Fruit fly (Drosophila melanogaster) whole organism, embryonic: Measurements from ENCODE around the gene IntS10.

Source experiments
- Bdp1 ChIP-seq: fragments of 200-800 bp; sonication (Bioruptor generic); optimal IDR thresholded peaks from 3 replicates; lab custom pipeline; 2016; ENCODE audit warnings: missing biosample characterization, missing genetic modification characterization
- BtbVII ChIP-seq: fragments of 200-800 bp; sonication (Bioruptor generic); optimal IDR thresholded peaks from 3 replicates; lab custom pipeline; 2017; ENCODE audit warnings: missing biosample characterization, mild to moderate bottlenecking, missing genetic modification characterization
- CG10209 ChIP-seq: fragments of 200-800 bp; sonication (Bioruptor generic); optimal IDR thresholded peaks from 3 replicates; lab custom pipeline; 2017; ENCODE audit warnings: missing biosample characterization, mild to moderate bottlenecking, missing genetic modification characterization, missing genetic modification reagents
- CG1024 ChIP-seq: fragments of 200-800 bp; sonication (Bioruptor generic); IDR thresholded peaks from 2 replicates; pipeline ENCODE4 v1.3.6; 2022; ENCODE audit warnings: missing biosample characterization, missing genetic modification characterization
- CG10366 ChIP-seq: fragments of 200-800 bp; sonication (Bioruptor generic); IDR thresholded peaks from 2 replicates; pipeline ENCODE4 v1.3.6; 2022; ENCODE audit warnings: missing biosample characterization, missing genetic modification characterization
- CG10979 ChIP-seq: fragments of 200-800 bp; sonication (Bioruptor generic); optimal IDR thresholded peaks from 2 replicates; lab custom pipeline; 2018; ENCODE audit warnings: missing biosample characterization, mild to moderate bottlenecking, missing genetic modification characterization, moderate library complexity
- CG12391 ChIP-seq: fragments of 200-800 bp; sonication (Bioruptor generic); optimal IDR thresholded peaks from 3 replicates; lab custom pipeline; 2018; ENCODE audit warnings: missing biosample characterization, mild to moderate bottlenecking, missing genetic modification characterization, moderate library complexity
- CG12659 ChIP-seq: fragments of 200-800 bp; sonication (Bioruptor generic); optimal IDR thresholded peaks from 3 replicates; lab custom pipeline; 2017; ENCODE audit warnings: mild to moderate bottlenecking, missing biosample characterization, missing genetic modification reagents, missing genetic modification characterization
- CG15269 ChIP-seq: fragments of 200-800 bp; sonication (Bioruptor generic); optimal IDR thresholded peaks from 2 replicates; lab custom pipeline; 2018; ENCODE audit warnings: missing biosample characterization, mild to moderate bottlenecking, missing genetic modification characterization, moderate library complexity
- CG30403 ChIP-seq: fragments of 200-800 bp; sonication (Bioruptor generic); optimal IDR thresholded peaks from 3 replicates; lab custom pipeline; 2016; ENCODE audit warnings: missing biosample characterization, missing genetic modification characterization
- CG31388 ChIP-seq: fragments of 200-800 bp; sonication (Bioruptor generic); optimal IDR thresholded peaks from 2 replicates; lab custom pipeline; 2016; ENCODE audit warnings: missing biosample characterization, missing genetic modification characterization
- CG32772 ChIP-seq: fragments of 200-800 bp; sonication (Bioruptor generic); IDR thresholded peaks from 2 replicates; pipeline ENCODE4 v1.3.6; 2022; ENCODE audit warnings: missing biosample characterization, missing genetic modification characterization
- CG4360 ChIP-seq: fragments of 200-800 bp; sonication (Bioruptor generic); IDR thresholded peaks from 2 replicates; pipeline ENCODE4 v1.3.6; 2022; ENCODE audit warnings: missing biosample characterization, missing genetic modification characterization
- CG4854 ChIP-seq: fragments of 200-800 bp; sonication (Bioruptor generic); optimal IDR thresholded peaks from 2 replicates; lab custom pipeline; 2016; ENCODE audit warnings: missing biosample characterization, missing genetic modification characterization, inconsistent platforms
- CG6654 ChIP-seq: fragments of 200-800 bp; sonication (Bioruptor generic); optimal IDR thresholded peaks from 2 replicates; lab custom pipeline; 2017; ENCODE audit warnings: missing biosample characterization, mild to moderate bottlenecking, missing genetic modification characterization
- CG6683 ChIP-seq: fragments of 200-800 bp; sonication (Bioruptor generic); optimal IDR thresholded peaks from 2 replicates; lab custom pipeline; 2017; ENCODE audit warnings: missing biosample characterization, mild to moderate bottlenecking, missing genetic modification characterization, missing genetic modification reagents
- CG7271 ChIP-seq: fragments of 200-800 bp; sonication (Bioruptor generic); optimal IDR thresholded peaks from 2 replicates; lab custom pipeline; 2018; ENCODE audit warnings: missing biosample characterization, mild to moderate bottlenecking, missing genetic modification characterization, moderate library complexity
- CG7745 ChIP-seq: fragments of 200-800 bp; sonication (Bioruptor generic); optimal IDR thresholded peaks from 2 replicates; lab custom pipeline; 2018; ENCODE audit warnings: missing biosample characterization, mild to moderate bottlenecking, missing genetic modification characterization, moderate library complexity
- CG7786 ChIP-seq: fragments of 200-800 bp; sonication (Bioruptor generic); optimal IDR thresholded peaks from 2 replicates; lab custom pipeline; 2016; ENCODE audit warnings: missing biosample characterization, missing genetic modification characterization
- CG7987 ChIP-seq: fragments of 200-800 bp; sonication (Bioruptor generic); optimal IDR thresholded peaks from 2 replicates; lab custom pipeline; 2018; ENCODE audit warnings: missing biosample characterization, mild to moderate bottlenecking, missing genetic modification characterization, moderate library complexity
- CG8359 ChIP-seq: fragments of 200-800 bp; sonication (Bioruptor generic); optimal IDR thresholded peaks from 2 replicates; lab custom pipeline; 2017; ENCODE audit warnings: missing biosample characterization, mild to moderate bottlenecking, missing genetic modification characterization, borderline replicate concordance
- Chrac-16 ChIP-seq: fragments of 200-800 bp; sonication (Bioruptor generic); optimal IDR thresholded peaks from 3 replicates; lab custom pipeline; 2016; ENCODE audit warnings: missing biosample characterization, missing genetic modification characterization
- CrebB ChIP-seq: fragments of 200-800 bp; sonication (Bioruptor generic); optimal IDR thresholded peaks from 3 replicates; lab custom pipeline; 2018; ENCODE audit warnings: missing biosample characterization, mild to moderate bottlenecking, missing genetic modification characterization
- Gsc ChIP-seq: fragments of 200-800 bp; sonication (Bioruptor generic); IDR thresholded peaks from 2 replicates; pipeline ENCODE4 v1.3.6; 2022; ENCODE audit warnings: missing biosample characterization, missing genetic modification characterization
- HHEX ChIP-seq: fragments of 200-800 bp; sonication (Bioruptor generic); optimal IDR thresholded peaks from 3 replicates; lab custom pipeline; 2017; ENCODE audit warnings: missing biosample characterization, mild to moderate bottlenecking, missing genetic modification characterization, missing genetic modification reagents
- HLH4C ChIP-seq: fragments of 200-800 bp; sonication (Bioruptor generic); IDR thresholded peaks from 3 replicates; pipeline ENCODE4 v1.3.6; 2022; ENCODE audit warnings: missing biosample characterization, missing genetic modification characterization; ENCODE audit not compliant: partially characterized antibody
- NfI ChIP-seq: fragments of 200-800 bp; sonication (Bioruptor generic); optimal IDR thresholded peaks from 3 replicates; lab custom pipeline; 2018; ENCODE audit warnings: missing biosample characterization, mild to moderate bottlenecking, missing genetic modification characterization, moderate library complexity
- Pdp1 ChIP-seq, 2 experiments: fragments of 200-800 bp; sonication (Bioruptor generic); optimal IDR thresholded peaks; 3 replicates each; lab custom pipeline; 2016; ENCODE audit warnings: missing biosample characterization in 2 of 2, missing genetic modification characterization in 2 of 2, mild to moderate bottlenecking in 1 of 2, moderate library complexity in 1 of 2
- Usf ChIP-seq: fragments of 200-800 bp; sonication (Bioruptor generic); optimal IDR thresholded peaks from 2 replicates; lab custom pipeline; 2017; ENCODE audit warnings: missing genotype, missing biosample characterization, missing genetic modification characterization
- ab ChIP-seq: fragments of 200-800 bp; sonication (Bioruptor generic); optimal IDR thresholded peaks from 2 replicates; lab custom pipeline; 2016; ENCODE audit warnings: missing biosample characterization, missing genetic modification characterization
- bowl ChIP-seq: fragments of 200-800 bp; sonication (Bioruptor generic); IDR thresholded peaks from 2 replicates; pipeline ENCODE4 v1.3.6; 2022; ENCODE audit warnings: missing biosample characterization, missing genetic modification characterization
- cad ChIP-seq: fragments of >200 bp; optimal IDR thresholded peaks from 2 replicates; lab custom pipeline; 2017; ENCODE audit warnings: missing biosample characterization, missing genetic modification characterization
- dan ChIP-seq: fragments of 200-800 bp; sonication (Bioruptor generic); IDR thresholded peaks from 2 replicates; pipeline ENCODE4 v1.3.6; 2022; ENCODE audit warnings: missing biosample characterization, missing genetic modification characterization
- dati ChIP-seq: fragments of 200-800 bp; sonication (Bioruptor generic); IDR thresholded peaks from 2 replicates; pipeline ENCODE4 v1.3.6; 2022; ENCODE audit warnings: missing biosample characterization, missing genetic modification characterization
- ewg ChIP-seq: fragments of 200-800 bp; sonication (Bioruptor generic); optimal IDR thresholded peaks from 3 replicates; lab custom pipeline; 2017; ENCODE audit warnings: mild to moderate bottlenecking, missing biosample characterization, missing genetic modification reagents, missing genetic modification characterization
- fd102C ChIP-seq: fragments of 200-800 bp; sonication (Bioruptor generic); optimal IDR thresholded peaks from 2 replicates; lab custom pipeline; 2018; ENCODE audit warnings: missing biosample characterization, mild to moderate bottlenecking, missing genetic modification characterization, moderate library complexity
- fd3F ChIP-seq: fragments of 200-800 bp; sonication (Bioruptor generic); optimal IDR thresholded peaks from 2 replicates; lab custom pipeline; 2018; ENCODE audit warnings: missing biosample characterization, mild to moderate bottlenecking, missing genetic modification characterization, moderate library complexity
- fd96Cb ChIP-seq: fragments of 200-800 bp; sonication (Bioruptor generic); optimal IDR thresholded peaks from 2 replicates; lab custom pipeline; 2018; ENCODE audit warnings: missing biosample characterization, mild to moderate bottlenecking, missing genetic modification characterization, moderate library complexity
- fru ChIP-seq: fragments of >200 bp; optimal IDR thresholded peaks from 2 replicates; lab custom pipeline; 2017
- grau ChIP-seq: fragments of 200-800 bp; optimal IDR thresholded peaks from 3 replicates; lab custom pipeline; 2019; ENCODE audit warnings: missing biosample characterization, mild to moderate bottlenecking, missing genetic modification characterization, moderate library complexity
- pfk ChIP-seq: fragments of 200-800 bp; sonication (Bioruptor generic); optimal IDR thresholded peaks from 2 replicates; lab custom pipeline; 2018; ENCODE audit warnings: missing biosample characterization, mild to moderate bottlenecking, missing genetic modification characterization, moderate library complexity
- pho ChIP-seq: fragments of 200-800 bp; sonication (Bioruptor generic); optimal IDR thresholded peaks from 2 replicates; lab custom pipeline; 2016; ENCODE audit warnings: missing biosample characterization, missing genetic modification characterization
- repo ChIP-seq: fragments of 200-800 bp; sonication (Bioruptor generic); optimal IDR thresholded peaks from 2 replicates; lab custom pipeline; 2016; ENCODE audit warnings: missing biosample characterization, missing genetic modification characterization
- salm ChIP-seq: fragments of 200-800 bp; sonication (Bioruptor generic); optimal IDR thresholded peaks from 2 replicates; lab custom pipeline; 2018; ENCODE audit warnings: missing biosample characterization, mild to moderate bottlenecking, missing genetic modification characterization
- stwl ChIP-seq: fragments of 200-800 bp; sonication (Bioruptor generic); optimal IDR thresholded peaks from 3 replicates; lab custom pipeline; 2018; ENCODE audit warnings: missing biosample characterization, mild to moderate bottlenecking, missing genetic modification characterization, moderate library complexity
- toy ChIP-seq: fragments of 200-800 bp; sonication (Bioruptor generic); IDR thresholded peaks from 2 replicates; pipeline ENCODE4 v1.3.6; 2022; ENCODE audit warnings: missing biosample characterization, missing genetic modification characterization
- ttk ChIP-seq: fragments of 200-800 bp; sonication (Bioruptor generic); IDR thresholded peaks from 2 replicates; pipeline ENCODE4 v2.1.2; 2022; ENCODE audit warnings: missing biosample characterization, missing genetic modification characterization
- tup ChIP-seq: fragments of 200-800 bp; sonication (Bioruptor generic); optimal IDR thresholded peaks from 2 replicates; lab custom pipeline; 2016; ENCODE audit warnings: missing biosample characterization, mild to moderate bottlenecking, missing genetic modification characterization, moderate library complexity
- zf30C ChIP-seq: fragments of 200-800 bp; sonication (Bioruptor generic); optimal IDR thresholded peaks from 3 replicates; lab custom pipeline; 2018; ENCODE audit warnings: missing biosample characterization, mild to moderate bottlenecking, missing genetic modification characterization

IntS10 gene

dm6 chr3L:3814010-3814833, 7.7 kb downstream of the IntS10 start, which contains the start of gene Scsalpha1 (continued):
- TF ChIP-seq CG7987 (peak; percentile 3), Chrac-16 (GFP tag; lab: Kevin White, UChicago) (no peak), CG31388 (GFP tag; lab: Kevin White, UChicago) (no peak), fd3F (GFP tag; lab: Kevin White, UChicago) (no peak), CG30403 (GFP tag; lab: Kevin White, UChicago) (peak; percentile 31), CG32772 (GFP tag; lab: Robert Waterston, UW) (peak; percentile 37; the same call in 1 of the 2 replicates), zf30C (GFP tag; lab: Kevin White, UChicago) (no peak), HLH4C (GFP tag; lab: Robert Waterston, UW) (peak; percentile 99), fd96Cb (tag; lab: Kevin White, UChicago) (peak; percentile 16), CG1024 (0 out of 2 replicates have a peak, but pooled peaks have one; percentile 23), toy (GFP tag; lab: Robert Waterston, UW) (no peak), CG4360 (GFP tag; lab: Robert Waterston, UW) (no peak), salm (no peak), CrebB (tag; lab: Kevin White, UChicago) (no peak), CG10366 (GFP tag; lab: Robert Waterston, UW) (peak; percentile 56), CG12391 (tag; lab: Kevin White, UChicago) (peak; percentile 54), pfk (GFP tag; lab: Kevin White, UChicago) (no peak), repo (GFP tag; lab: Kevin White, UChicago) (no peak), CG7271 (no peak), bowl (no peak), Gsc (GFP tag; lab: Robert Waterston, UW) (no peak), fd102C (GFP tag; lab: Kevin White, UChicago) (no peak), CG10209 (GFP tag; lab: Kevin White, UChicago) (peak; percentile 6), pho (no peak), tup (GFP tag; lab: Kevin White, UChicago) (no peak), ttk (no peak), ewg (no peak), HHEX (GFP tag; lab: Kevin White, UChicago) (peak; percentile 20), CG6683 (GFP tag; lab: Kevin White, UChicago) (no peak), CG7786 (GFP tag; lab: Kevin White, UChicago) (no peak), CG8359 (no peak), Pdp1 (GFP tag; optimal IDR thresholded peaks at IDR 0.05; lab: Kevin White, UChicago) (peak in 1 of 2 experiments; percentile 99), CG6654 (no peak), BtbVII (peak; percentile 4), cad (GFP tag; lab: Kevin White, UChicago) (no peak), CG12659 (GFP tag; lab: Kevin White, UChicago) (peak; percentile 63), Bdp1 (no peak), NfI (GFP tag; lab: Kevin White, UChicago) (peak; percentile 51), ab (GFP tag; lab: Kevin White, UChicago) (no peak), fru (no peak), dati (GFP tag; lab: Robert Waterston, UW) (no peak), stwl (tag; lab: Kevin White, UChicago) (peak; percentile 97), CG4854 (GFP tag; lab: Kevin White, UChicago) (no peak), dan (GFP tag; lab: Robert Waterston, UW) (no peak), CG10979 (peak; percentile 20), Usf (GFP tag; lab: Kevin White, UChicago) (no peak), CG15269 (tag; lab: Kevin White, UChicago) (peak; percentile 59), grau (peak; percentile 95), CG7745 (peak; percentile 12)
